Worm (Caenorhabditis elegans) whole organism, L4 larva: ENCODE data around the gene F33G12.6.

Experiments used
- ZK546.5 ChIP-seq, 2 experiments: sonication (generic microtip); optimal IDR thresholded peaks; 2 replicates each; lab custom pipeline; 2017; ENCODE audit warnings: missing biosample characterization in 2 of 2, missing genetic modification characterization in 2 of 2
- daf-16 ChIP-seq, 3 experiments: sonication (generic microtip); optimal IDR thresholded peaks; 2 replicates each; lab custom pipeline; 2016 to 2017; ENCODE audit warnings: missing genetic modification characterization in 3 of 3, missing genetic modification reagents in 3 of 3, mild to moderate bottlenecking in 2 of 3, missing compliant biosample characterization in 2 of 3, missing biosample characterization in 1 of 3, moderate library complexity in 1 of 3
- mdl-1 ChIP-seq, 2 experiments: fragments of 150-350 bp in 1 of 2; sonication (generic microtip) in 1 of 2; optimal IDR thresholded peaks; 2 replicates each; lab custom pipeline; 2014 to 2017; ENCODE audit warnings: missing biosample characterization in 2 of 2, missing genetic modification characterization in 2 of 2
- mep-1 ChIP-seq: fragments of 150-350 bp; sonication (generic microtip); optimal IDR thresholded peaks from 3 replicates; lab custom pipeline; 2014; ENCODE audit warnings: missing biosample characterization, missing genetic modification characterization
- snpc-4 ChIP-seq: fragments of 150-350 bp; optimal IDR thresholded peaks from 2 replicates; lab custom pipeline; 2014; ENCODE audit warnings: missing biosample characterization, missing genetic modification characterization

- TF ChIP-seq mdl-1 (tag; optimal IDR thresholded peaks at IDR 0.05; lab: Kevin White, UChicago), result peak in 1 of 2 experiments; percentile 35
- no peak for TF ChIP-seq snpc-4 (tag; lab: Kevin White, UChicago)
- peak; percentile 9 for TF ChIP-seq mep-1 (tag; lab: Kevin White, UChicago)
- TF ChIP-seq ZK546.5 (tag; optimal IDR thresholded peaks at IDR 0.05; lab: Kevin White, UChicago), result no peak
- no peak for TF ChIP-seq daf-16 (GFP tag; optimal IDR thresholded peaks at IDR 0.05; lab: Kevin White, UChicago)
- no peak for TF ChIP-seq daf-16 (tag; optimal IDR thresholded peaks at IDR 0.05; lab: Kevin White, UChicago)
These were observed 466 bp upstream of the F33G12.6 start for ce11 chrII:5049249-5049648.
